Worm (Caenorhabditis elegans): ENCODE data around the gene nprt-1.
A peak's percentile ranks its signal among the peaks of the same experiment; 100 is the strongest.

Gene nprt-1

DNA sequence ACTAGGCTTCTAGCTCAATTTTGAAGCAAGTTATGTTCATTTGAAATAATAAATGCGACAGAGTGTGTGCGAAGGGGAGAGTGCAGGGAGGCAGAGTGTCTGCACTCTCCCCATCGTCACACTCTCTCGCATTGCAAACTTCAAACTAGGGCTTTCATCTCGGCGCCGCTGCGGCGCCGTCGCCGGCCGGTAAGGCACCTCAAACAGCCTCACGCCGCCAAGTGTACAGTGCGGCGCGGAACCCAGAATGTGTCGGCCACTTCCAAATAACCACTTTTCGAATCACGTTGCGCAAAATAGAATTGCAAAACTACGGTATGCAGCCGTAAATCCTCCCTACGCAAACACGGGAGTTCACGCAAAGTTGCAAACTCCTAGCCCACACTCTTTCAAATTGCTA, 41.0 kb downstream of the nprt-1 start:
- TF ChIP-seq nhr-77 (tag; optimal IDR thresholded peaks at IDR 0.05) (no peak), skn-1 (tag; optimal IDR thresholded peaks at IDR 0.05) (no peak), egl-27 (tag; optimal IDR thresholded peaks at IDR 0.05) (no peak), nhr-28 (tag; optimal IDR thresholded peaks at IDR 0.05) (no peak), lsy-12 (tag; optimal IDR thresholded peaks at IDR 0.05) (no peak), nhr-12 (tag; optimal IDR thresholded peaks at IDR 0.05) (no peak), nhr-76 (tag; optimal IDR thresholded peaks at IDR 0.05) (no peak), nhr-67 (tag; optimal IDR thresholded peaks at IDR 0.05) (no peak), ceh-28 (tag; optimal IDR thresholded peaks at IDR 0.05) (no peak), lin-15B (tag; optimal IDR thresholded peaks at IDR 0.05) (no peak), aly-2 (tag; optimal IDR thresholded peaks at IDR 0.05) (no peak), zag-1 (tag; optimal IDR thresholded peaks at IDR 0.05) (no peak), mdl-1 (tag; optimal IDR thresholded peaks at IDR 0.05) (no peak), lin-39 (tag; optimal IDR thresholded peaks at IDR 0.05) (no peak)

DNA sequence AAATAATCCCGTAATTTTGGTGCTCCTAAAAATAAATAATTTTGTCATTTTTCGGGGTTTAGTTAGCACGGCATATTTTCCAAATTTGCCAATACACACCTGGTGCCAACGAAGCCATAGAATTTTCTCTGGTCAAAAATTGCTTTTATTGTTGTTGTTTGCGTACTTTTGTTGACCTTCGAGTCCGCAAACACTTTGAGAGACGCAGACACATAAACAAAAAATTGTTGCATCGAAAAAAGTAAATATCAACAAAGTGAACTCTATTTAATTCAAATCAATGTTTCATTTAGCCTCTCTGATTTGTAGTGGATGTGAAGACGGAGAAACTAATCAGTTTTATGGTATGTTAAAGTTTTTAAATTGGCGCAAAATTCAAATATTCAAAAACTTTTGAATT, 44.0 kb downstream of the nprt-1 start, which contains the start of gene Y54G2A.40:
Gene Y54G2A.40, plus strand, starts transcription at position 213 of the 400 bp plus-strand sequence.
- no peak for TF ChIP-seq eor-1 (tag; optimal IDR thresholded peaks at IDR 0.05)
- no peak for TF ChIP-seq elt-1 (tag; optimal IDR thresholded peaks at IDR 0.05)
- TF ChIP-seq nfya-1 (tag; optimal IDR thresholded peaks at IDR 0.05; ENCODE audit: insufficient read depth): no peak
- TF ChIP-seq ztf-4 (tag; optimal IDR thresholded peaks at IDR 0.05): no peak
- no peak for TF ChIP-seq lsy-12 (tag; optimal IDR thresholded peaks at IDR 0.05)
- TF ChIP-seq egl-5 (tag; optimal IDR thresholded peaks at IDR 0.05): no peak
- no peak for TF ChIP-seq nhr-76 (tag; optimal IDR thresholded peaks at IDR 0.05)
- no peak for TF ChIP-seq fos-1 (tag; optimal IDR thresholded peaks at IDR 0.05)
- TF ChIP-seq aly-2 (tag; optimal IDR thresholded peaks at IDR 0.05): no peak
- TF ChIP-seq mdl-1 (tag; optimal IDR thresholded peaks at IDR 0.05): no peak
- TF ChIP-seq lin-15B (tag; optimal IDR thresholded peaks at IDR 0.05): peak; percentile 36
- TF ChIP-seq elt-2 (tag; optimal IDR thresholded peaks at IDR 0.05): peak; percentile 9
- no peak for TF ChIP-seq snpc-4 (tag; optimal IDR thresholded peaks at IDR 0.05)
- TF ChIP-seq fkh-10 (GFP tag; optimal IDR thresholded peaks at IDR 0.05): no peak
- peak; percentile 98 for TF ChIP-seq pha-4 (tag; optimal IDR thresholded peaks at IDR 0.05)

DNA sequence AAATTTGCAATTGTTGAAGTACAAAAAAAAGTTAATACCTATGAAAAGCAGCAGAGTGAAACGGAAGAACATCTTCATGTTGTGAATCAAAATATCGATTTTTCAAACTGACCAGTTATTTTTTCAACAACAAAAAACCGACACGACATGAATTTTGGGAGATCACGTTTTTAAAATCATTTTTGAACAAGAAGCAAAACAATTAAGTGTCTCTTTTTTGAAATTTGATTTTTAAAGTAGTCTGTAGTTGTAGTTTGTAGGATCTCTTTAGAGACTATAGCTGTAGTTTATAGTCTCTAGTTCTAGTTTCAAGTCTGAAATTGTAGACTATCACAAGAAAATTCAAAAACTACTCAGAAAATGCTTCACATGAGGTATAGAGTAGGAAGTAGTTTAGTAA, 46.4 kb downstream of the nprt-1 start, which contains the start of gene Y54G2A.15:
Gene Y54G2A.15, minus strand, starts transcription at position 101 of the 400 bp plus-strand sequence.
- no peak for TF ChIP-seq pha-4 (tag; optimal IDR thresholded peaks at IDR 0.05)
- no peak for TF ChIP-seq eor-1 (tag; optimal IDR thresholded peaks at IDR 0.05)
- TF ChIP-seq nhr-43 (tag; optimal IDR thresholded peaks at IDR 0.05; ENCODE audit: poor library complexity, severe bottlenecking): no peak
- no peak for TF ChIP-seq elt-1 (tag; optimal IDR thresholded peaks at IDR 0.05)
- no peak for TF ChIP-seq snpc-4 (tag; optimal IDR thresholded peaks at IDR 0.05)
- no peak for TF ChIP-seq zag-1 (tag; optimal IDR thresholded peaks at IDR 0.05)
- TF ChIP-seq nhr-77 (tag; optimal IDR thresholded peaks at IDR 0.05): no peak
- no peak for TF ChIP-seq R02D3.7 (tag; optimal IDR thresholded peaks at IDR 0.05)

DNA sequence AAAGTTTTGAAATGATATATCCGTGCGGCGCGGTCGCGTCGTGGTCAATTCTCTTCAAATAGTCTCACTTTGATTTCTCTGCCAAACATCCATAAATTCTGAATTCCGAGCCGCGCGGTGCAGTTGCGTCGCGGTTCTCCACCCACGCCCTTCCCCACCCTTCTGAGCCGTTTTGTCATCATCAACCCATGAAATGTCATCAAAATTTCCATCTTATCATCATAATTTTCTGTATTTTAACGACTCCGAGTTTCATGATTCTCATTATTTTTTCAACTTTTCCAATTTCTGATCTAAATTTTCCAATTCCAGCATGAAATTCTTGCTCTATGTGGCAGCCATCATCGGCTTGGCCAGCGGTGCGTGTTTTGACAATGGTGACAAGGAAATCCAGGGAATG, 48.1 kb downstream of the nprt-1 start, which contains the start of gene clec-84:
Gene clec-84, plus strand, starts transcription at position 301 of the 400 bp plus-strand sequence.
- TF ChIP-seq elt-2 (tag; optimal IDR thresholded peaks at IDR 0.05) (peak; percentile 2), sea-2 (GFP tag; optimal IDR thresholded peaks at IDR 0.05) (no peak)

DNA sequence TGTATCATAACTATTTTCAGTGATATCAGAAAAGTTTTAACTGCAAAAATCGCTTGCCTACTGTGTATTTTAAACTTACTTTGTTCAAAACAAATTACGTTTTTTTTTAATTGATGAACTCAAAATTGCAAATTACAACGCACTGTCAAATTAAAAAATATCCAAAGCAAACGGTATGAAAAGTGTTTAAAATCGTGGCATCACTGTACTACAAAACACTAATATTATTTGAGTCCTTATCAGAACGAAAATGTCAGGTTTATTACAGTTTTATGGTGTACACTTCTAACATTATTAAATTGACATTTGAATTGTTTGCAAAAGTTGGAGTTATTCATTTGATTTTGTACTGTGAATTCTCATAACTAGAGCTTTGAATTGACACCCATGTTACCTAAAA, 49.0 kb downstream of the nprt-1 start, which contains the start of gene clec-83:
Gene clec-83, minus strand, starts transcription at position 213 of the 400 bp plus-strand sequence.
- TF ChIP-seq pqm-1 (tag; optimal IDR thresholded peaks at IDR 0.05) (peak; percentile 27), pha-4 (tag; optimal IDR thresholded peaks at IDR 0.05) (peak; percentile 28), elt-2 (tag; optimal IDR thresholded peaks at IDR 0.05) (peak; percentile 55), aly-2 (tag; optimal IDR thresholded peaks at IDR 0.05) (no peak)

DNA sequence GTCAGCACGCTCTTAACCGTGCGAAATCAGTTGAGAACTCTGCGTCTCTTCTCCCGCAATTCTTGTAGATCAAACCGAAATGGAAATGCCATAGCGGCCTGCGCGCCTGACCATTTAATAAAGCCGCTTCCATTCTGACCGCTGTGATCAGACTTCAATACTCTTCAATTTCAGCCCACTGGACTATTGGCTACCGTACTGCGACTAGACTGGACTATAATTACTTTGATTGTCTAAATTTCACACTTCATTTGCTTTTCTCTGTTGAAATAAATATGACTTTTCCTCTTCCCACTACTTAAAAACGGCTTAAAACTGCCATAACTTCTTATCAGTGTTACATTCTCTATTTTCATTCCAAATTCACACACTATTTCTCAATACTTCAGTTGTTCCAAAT, 51.9 kb downstream of the nprt-1 start, which contains the start of gene Y54G2A.7:
Gene Y54G2A.7, plus strand, starts transcription at position 301 of the 400 bp plus-strand sequence.
- TF ChIP-seq nhr-43 (tag; optimal IDR thresholded peaks at IDR 0.05; ENCODE audit: poor library complexity, severe bottlenecking) (no peak), elt-2 (tag; optimal IDR thresholded peaks at IDR 0.05) (peak; percentile 19)

DNA sequence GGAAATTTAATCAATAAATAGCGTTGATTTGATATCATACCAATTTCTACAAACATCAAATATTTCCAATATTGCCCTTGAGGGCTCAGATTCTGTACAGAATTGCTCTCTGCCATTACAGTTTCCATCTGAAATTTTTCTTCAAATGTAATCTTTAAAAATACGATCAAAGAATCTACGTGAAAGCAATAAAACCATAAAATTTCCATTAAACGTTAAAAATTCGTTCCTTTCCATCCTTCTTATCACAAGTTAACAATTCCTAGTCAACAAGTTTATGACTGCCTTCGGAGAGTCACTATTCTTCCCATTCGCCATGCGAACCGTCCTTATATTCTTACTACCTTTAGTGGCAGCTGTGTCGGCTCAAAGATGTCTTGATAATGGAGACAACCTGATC, 54.9 kb downstream of the nprt-1 start, which contains the start of gene clec-82:
Gene clec-82, plus strand, starts transcription at position 301 of the 400 bp plus-strand sequence.
- TF ChIP-seq zag-1 (tag; optimal IDR thresholded peaks at IDR 0.05) (no peak), mml-1 (tag; optimal IDR thresholded peaks at IDR 0.05) (no peak), nfya-1 (tag; optimal IDR thresholded peaks at IDR 0.05; ENCODE audit: insufficient read depth) (no peak), nhr-237 (tag; optimal IDR thresholded peaks at IDR 0.05) (no peak), nhr-23 (tag; optimal IDR thresholded peaks at IDR 0.05) (no peak), nhr-76 (tag; optimal IDR thresholded peaks at IDR 0.05) (no peak), R02D3.7 (tag; optimal IDR thresholded peaks at IDR 0.05) (no peak), egl-27 (tag; optimal IDR thresholded peaks at IDR 0.05) (no peak), hmg-11 (tag; optimal IDR thresholded peaks at IDR 0.05) (no peak), ceh-16 (tag; optimal IDR thresholded peaks at IDR 0.05) (no peak), ceh-82 (tag; optimal IDR thresholded peaks at IDR 0.05) (no peak), mdl-1 (tag; optimal IDR thresholded peaks at IDR 0.05) (no peak), daf-12 (tag; optimal IDR thresholded peaks at IDR 0.05) (no peak), nhr-43 (tag; optimal IDR thresholded peaks at IDR 0.05; ENCODE audit: poor library complexity, severe bottlenecking) (no peak), lin-39 (tag; optimal IDR thresholded peaks at IDR 0.05) (no peak), ZK546.5 (tag; optimal IDR thresholded peaks at IDR 0.05) (no peak), unc-39 (tag; optimal IDR thresholded peaks at IDR 0.05) (no peak)

Measured in whole organism, L3 larva.